Fruit fly (Drosophila melanogaster) whole organism, embryonic: ENCODE data around the gene Pif1B.

Experiments used
- CG10462 ChIP-seq: fragments of 200-800 bp; sonication (Bioruptor generic); optimal IDR thresholded peaks from 2 replicates; lab custom pipeline; 2016; ENCODE audit warnings: missing biosample characterization, missing genetic modification characterization
- CG11093 ChIP-seq: fragments of 200-800 bp; sonication (Bioruptor generic); IDR thresholded peaks from 3 replicates; pipeline ENCODE4 v1.3.6; 2022; ENCODE audit warnings: missing biosample characterization, missing genetic modification characterization
- CG11560 ChIP-seq: fragments of 200-800 bp; sonication (Bioruptor generic); IDR thresholded peaks from 3 replicates; pipeline ENCODE4 v1.3.6; 2022; ENCODE audit warnings: missing biosample characterization, missing genetic modification characterization
- CG12942 ChIP-seq: fragments of 200-800 bp; sonication (Bioruptor generic); optimal IDR thresholded peaks from 3 replicates; lab custom pipeline; 2016; ENCODE audit warnings: missing biosample characterization, missing genetic modification characterization
- CG14050 ChIP-seq: fragments of 200-800 bp; sonication (Bioruptor generic); IDR thresholded peaks from 3 replicates; pipeline ENCODE4 v1.3.6; 2022; ENCODE audit warnings: missing biosample characterization, missing genetic modification characterization
- CG15269 ChIP-seq: fragments of 200-800 bp; sonication (Bioruptor generic); optimal IDR thresholded peaks from 2 replicates; lab custom pipeline; 2018; ENCODE audit warnings: missing biosample characterization, mild to moderate bottlenecking, missing genetic modification characterization, moderate library complexity
- CG17612 ChIP-seq: fragments of 200-800 bp; sonication (Bioruptor generic); IDR thresholded peaks from 2 replicates; pipeline ENCODE4 v1.3.6; 2022; ENCODE audit warnings: missing biosample characterization, missing genetic modification characterization
- CG17912 ChIP-seq: fragments of 200-800 bp; sonication (Bioruptor generic); optimal IDR thresholded peaks from 2 replicates; lab custom pipeline; 2018; ENCODE audit warnings: missing biosample characterization, mild to moderate bottlenecking, missing genetic modification characterization
- CG18011 ChIP-seq: fragments of 200-800 bp; sonication (Bioruptor generic); optimal IDR thresholded peaks from 2 replicates; lab custom pipeline; 2017; ENCODE audit warnings: missing biosample characterization, missing genetic modification characterization, mild to moderate bottlenecking, moderate library complexity, missing genotype
- CG3065 ChIP-seq: fragments of 200-800 bp; sonication (Bioruptor generic); optimal IDR thresholded peaks from 2 replicates; lab custom pipeline; 2016; ENCODE audit warnings: missing biosample characterization, missing genetic modification characterization
- CG32532 ChIP-seq: fragments of 200-800 bp; sonication (Bioruptor generic); IDR thresholded peaks from 2 replicates; pipeline ENCODE4 v1.3.6; 2022; ENCODE audit warnings: missing biosample characterization, missing genetic modification characterization
- CG3281 ChIP-seq: fragments of 200-800 bp; sonication (Bioruptor generic); optimal IDR thresholded peaks from 3 replicates; lab custom pipeline; 2017; ENCODE audit warnings: missing biosample characterization, mild to moderate bottlenecking, missing genetic modification characterization
- CG3838 ChIP-seq: fragments of 200-800 bp; sonication (Bioruptor generic); optimal IDR thresholded peaks from 3 replicates; lab custom pipeline; 2016; ENCODE audit warnings: missing biosample characterization, missing genetic modification characterization
- CG6175 ChIP-seq: fragments of 200-800 bp; sonication (Bioruptor generic); IDR thresholded peaks from 3 replicates; pipeline ENCODE4 v1.3.6; 2022; ENCODE audit warnings: missing biosample characterization, missing genetic modification characterization
- CG6689 ChIP-seq: fragments of 200-800 bp; sonication (Bioruptor generic); IDR thresholded peaks from 2 replicates; pipeline ENCODE4 v1.3.6; 2022; ENCODE audit warnings: missing biosample characterization, missing genetic modification characterization
- CG7786 ChIP-seq: fragments of 200-800 bp; sonication (Bioruptor generic); optimal IDR thresholded peaks from 2 replicates; lab custom pipeline; 2016; ENCODE audit warnings: missing biosample characterization, missing genetic modification characterization
- CG7963 ChIP-seq: fragments of 200-800 bp; sonication (Bioruptor generic); IDR thresholded peaks from 3 replicates; pipeline ENCODE4 v1.3.6; 2022; ENCODE audit warnings: missing biosample characterization, missing genetic modification characterization; ENCODE audit not compliant: partially characterized antibody
- CG9609 ChIP-seq: fragments of 200-800 bp; sonication (Bioruptor generic); optimal IDR thresholded peaks from 3 replicates; lab custom pipeline; 2016; ENCODE audit warnings: missing biosample characterization, missing genetic modification characterization
- CG9932 ChIP-seq: fragments of 200-800 bp; sonication (Bioruptor generic); IDR thresholded peaks from 2 replicates; pipeline ENCODE4 v1.3.6; 2022; ENCODE audit warnings: missing biosample characterization, missing genetic modification characterization
- Chrac-16 ChIP-seq: fragments of 200-800 bp; sonication (Bioruptor generic); optimal IDR thresholded peaks from 3 replicates; lab custom pipeline; 2016; ENCODE audit warnings: missing biosample characterization, missing genetic modification characterization
- Deaf1 ChIP-seq: fragments of 200-800 bp; optimal IDR thresholded peaks from 3 replicates; lab custom pipeline; 2019; ENCODE audit warnings: missing biosample characterization, mild to moderate bottlenecking, missing genetic modification characterization, moderate library complexity
- Dp ChIP-seq: fragments of 200-800 bp; sonication (Bioruptor generic); optimal IDR thresholded peaks from 2 replicates; lab custom pipeline; 2018; ENCODE audit warnings: missing biosample characterization, mild to moderate bottlenecking, missing genetic modification characterization, moderate library complexity
- HLH4C ChIP-seq: fragments of 200-800 bp; sonication (Bioruptor generic); IDR thresholded peaks from 3 replicates; pipeline ENCODE4 v1.3.6; 2022; ENCODE audit warnings: missing biosample characterization, missing genetic modification characterization; ENCODE audit not compliant: partially characterized antibody
- Hmr ChIP-seq: fragments of 200-800 bp; sonication (Bioruptor generic); optimal IDR thresholded peaks from 3 replicates; lab custom pipeline; 2017; ENCODE audit warnings: mild to moderate bottlenecking, missing biosample characterization, missing genetic modification reagents, missing genetic modification characterization
- Hr39 ChIP-seq: fragments of >200 bp; optimal IDR thresholded peaks from 2 replicates; lab custom pipeline; 2017
- Hr78 ChIP-seq, 2 experiments: fragments of 200-800 bp in 1 of 2; fragments of >200 bp in 1 of 2; sonication (Bioruptor generic) in 1 of 2; optimal IDR thresholded peaks; 2 replicates each; lab custom pipeline; 2017 to 2019; ENCODE audit warnings: missing biosample characterization in 2 of 2, missing genetic modification characterization in 2 of 2, mild to moderate bottlenecking in 1 of 2, moderate library complexity in 1 of 2
- Ptx1 ChIP-seq: fragments of 200-800 bp; sonication (Bioruptor generic); IDR thresholded peaks from 2 replicates; pipeline ENCODE4 v1.3.6; 2022; ENCODE audit warnings: missing biosample characterization, missing genetic modification characterization
- Sox102F ChIP-seq: fragments of 200-800 bp; sonication (Bioruptor generic); optimal IDR thresholded peaks from 2 replicates; lab custom pipeline; 2018; ENCODE audit warnings: missing biosample characterization, mild to moderate bottlenecking, missing genetic modification characterization, moderate library complexity
- Spps ChIP-seq: fragments of 200-800 bp; sonication (Bioruptor generic); optimal IDR thresholded peaks from 2 replicates; lab custom pipeline; 2018; ENCODE audit warnings: missing biosample characterization, mild to moderate bottlenecking, missing genetic modification characterization
- TFAM ChIP-seq: fragments of 200-800 bp; sonication (Bioruptor generic); optimal IDR thresholded peaks from 2 replicates; lab custom pipeline; 2017; ENCODE audit warnings: missing biosample characterization, missing genetic modification characterization, inconsistent platforms
- ap ChIP-seq: fragments of 200-800 bp; sonication (Bioruptor generic); IDR thresholded peaks from 2 replicates; pipeline ENCODE4 v1.3.6; 2022; ENCODE audit warnings: missing biosample characterization, missing genetic modification characterization
- cwo ChIP-seq: fragments of 200-800 bp; sonication (Bioruptor generic); optimal IDR thresholded peaks from 3 replicates; lab custom pipeline; 2017; ENCODE audit warnings: missing biosample characterization, missing genetic modification characterization, mild to moderate bottlenecking, moderate library complexity, missing genetic modification reagents
- dmrt99B ChIP-seq: fragments of 200-800 bp; sonication (Bioruptor generic); optimal IDR thresholded peaks from 2 replicates; lab custom pipeline; 2018; ENCODE audit warnings: missing biosample characterization, mild to moderate bottlenecking, missing genetic modification characterization, moderate library complexity
- eve ChIP-seq, 2 experiments: fragments of >200 bp; optimal IDR thresholded peaks; 2 replicates each; lab custom pipeline; 2017; ENCODE audit warnings: missing biosample characterization in 2 of 2, missing genetic modification characterization in 2 of 2
- fu2 ChIP-seq: fragments of 200-800 bp; sonication (Bioruptor generic); optimal IDR thresholded peaks from 2 replicates; lab custom pipeline; 2016; ENCODE audit warnings: missing biosample characterization, missing genetic modification characterization
- gcm ChIP-seq: fragments of 200-800 bp; sonication (Bioruptor generic); optimal IDR thresholded peaks from 2 replicates; lab custom pipeline; 2019; ENCODE audit warnings: missing biosample characterization, mild to moderate bottlenecking, missing genetic modification characterization, moderate library complexity
- gsb-n ChIP-seq: fragments of 200-800 bp; sonication (Bioruptor generic); optimal IDR thresholded peaks from 3 replicates; lab custom pipeline; 2018; ENCODE audit warnings: missing biosample characterization, mild to moderate bottlenecking, missing genetic modification characterization
- luna ChIP-seq: fragments of 200-800 bp; sonication (Bioruptor generic); optimal IDR thresholded peaks from 2 replicates; lab custom pipeline; 2016; ENCODE audit warnings: missing biosample characterization, missing genetic modification characterization
- mam ChIP-seq: fragments of 200-800 bp; sonication (Bioruptor generic); optimal IDR thresholded peaks from 3 replicates; lab custom pipeline; 2016; ENCODE audit warnings: missing biosample characterization, missing genetic modification characterization
- mld ChIP-seq: fragments of 200-800 bp; sonication (Bioruptor generic); IDR thresholded peaks from 3 replicates; pipeline ENCODE4 v1.3.6; 2022; ENCODE audit warnings: missing biosample characterization, missing genetic modification characterization; ENCODE audit not compliant: partially characterized antibody
- pfk ChIP-seq: fragments of 200-800 bp; sonication (Bioruptor generic); optimal IDR thresholded peaks from 2 replicates; lab custom pipeline; 2018; ENCODE audit warnings: missing biosample characterization, mild to moderate bottlenecking, missing genetic modification characterization, moderate library complexity
- pho ChIP-seq: fragments of 200-800 bp; sonication (Bioruptor generic); optimal IDR thresholded peaks from 2 replicates; lab custom pipeline; 2016; ENCODE audit warnings: missing biosample characterization, missing genetic modification characterization
- pzg ChIP-seq: fragments of 200-800 bp; sonication (Bioruptor generic); optimal IDR thresholded peaks from 3 replicates; lab custom pipeline; 2018; ENCODE audit warnings: missing biosample characterization, mild to moderate bottlenecking, missing genetic modification characterization, moderate library complexity
- sd ChIP-seq: fragments of 200-800 bp; sonication (Bioruptor generic); optimal IDR thresholded peaks from 3 replicates; lab custom pipeline; 2018; ENCODE audit warnings: missing biosample characterization, mild to moderate bottlenecking, missing genetic modification characterization, moderate library complexity
- sens ChIP-seq: fragments of 200-800 bp; sonication (Bioruptor generic); peaks from one replicate; lab custom pipeline; 2016; ENCODE audit warnings: missing biosample characterization, missing genetic modification characterization
- sima ChIP-seq: fragments of 200-800 bp; sonication (Bioruptor generic); optimal IDR thresholded peaks from 2 replicates; lab custom pipeline; 2016; ENCODE audit warnings: missing biosample characterization, missing genetic modification characterization
- stc ChIP-seq: fragments of 200-800 bp; sonication (Bioruptor generic); IDR thresholded peaks from 2 replicates; pipeline ENCODE4 v1.3.6; 2022; ENCODE audit warnings: missing biosample characterization, missing genetic modification characterization
- tio ChIP-seq: fragments of 200-800 bp; sonication (Bioruptor generic); optimal IDR thresholded peaks from 2 replicates; lab custom pipeline; 2017; ENCODE audit warnings: missing biosample characterization, missing genetic modification characterization, inconsistent platforms
- tll ChIP-seq, 2 experiments: fragments of 200-800 bp in 1 of 2; fragments of >200 bp in 1 of 2; sonication (Bioruptor generic) in 1 of 2; optimal IDR thresholded peaks; 2 replicates each; lab custom pipeline; 2017 to 2019; ENCODE audit warnings: missing biosample characterization in 2 of 2, missing genetic modification characterization in 2 of 2, mild to moderate bottlenecking in 1 of 2, moderate library complexity in 1 of 2
- twi ChIP-seq: fragments of 200-800 bp; optimal IDR thresholded peaks from 2 replicates; lab custom pipeline; 2019; ENCODE audit warnings: missing biosample characterization, mild to moderate bottlenecking, missing genetic modification characterization, moderate library complexity

Pif1B gene

DNA sequence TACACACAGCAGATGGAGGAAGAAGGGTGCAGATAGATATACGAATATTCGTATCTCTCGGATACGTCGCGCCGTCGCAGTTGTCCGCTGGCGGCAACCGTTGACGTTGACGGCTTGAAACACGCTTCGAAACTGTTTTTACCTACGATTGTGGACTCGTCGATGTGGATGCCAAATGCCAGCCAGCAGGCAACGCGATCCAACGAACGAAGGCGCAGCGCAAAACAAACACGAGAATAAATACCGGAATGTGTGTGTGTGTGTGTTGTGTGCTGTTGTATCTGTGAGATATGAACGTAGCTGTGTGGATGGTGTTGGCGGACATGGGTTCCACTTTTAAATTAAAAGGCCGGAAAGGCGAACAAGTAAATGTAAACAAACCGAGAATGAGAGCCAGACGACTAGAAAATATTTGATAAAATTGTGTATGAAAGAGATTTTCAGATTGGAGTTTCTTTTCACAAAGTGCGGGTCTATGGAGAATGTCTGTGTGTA, 45.2 kb upstream of the Pif1B start (continued):
- TF ChIP-seq Dp (GFP tag; lab: Kevin White, UChicago), result peak; percentile 10
- no peak for TF ChIP-seq CG6689 (GFP tag; lab: Robert Waterston, UW)
- peak; percentile 89 for TF ChIP-seq Deaf1 (tag; lab: Kevin White, UChicago)
- TF ChIP-seq tio, result no peak
- no peak for TF ChIP-seq fu2 (GFP tag; lab: Kevin White, UChicago)
- TF ChIP-seq Spps, result peak; percentile 18
- TF ChIP-seq CG6175 (GFP tag; lab: Robert Waterston, UW), result no peak
- TF ChIP-seq CG15269 (tag; lab: Kevin White, UChicago), result peak; percentile 58
- TF ChIP-seq twi, result peak; percentile 48
- TF ChIP-seq sens (GFP tag; lab: Kevin White, UChicago), result peak; percentile 90
- TF ChIP-seq CG32532 (GFP tag; lab: Robert Waterston, UW), result peak; percentile 46; the same call in 1 of the 2 replicates
- peak; percentile 76 for TF ChIP-seq CG17912 (GFP tag; lab: Kevin White, UChicago)
- peak; percentile 94 for TF ChIP-seq gcm (GFP tag; lab: Kevin White, UChicago)
- TF ChIP-seq eve (GFP tag; optimal IDR thresholded peaks at IDR 0.05; lab: Kevin White, UChicago), result no peak
- TF ChIP-seq TFAM (GFP tag; lab: Kevin White, UChicago), result no peak
- no peak for TF ChIP-seq luna (GFP tag; lab: Kevin White, UChicago)
- no peak for TF ChIP-seq mam
- no peak for TF ChIP-seq CG14050
- peak; percentile 77 for TF ChIP-seq Hmr
- peak; percentile 96 for TF ChIP-seq sd (tag; lab: Kevin White, UChicago)
- TF ChIP-seq ap (GFP tag; lab: Robert Waterston, UW), result no peak
- TF ChIP-seq Hr39 (lab: Kevin White, UChicago), result no peak
- peak; percentile 22; the same call in 1 of the 3 replicates for TF ChIP-seq mld (GFP tag; lab: Robert Waterston, UW)
- TF ChIP-seq cwo (GFP tag; lab: Kevin White, UChicago), result peak; percentile 45
- TF ChIP-seq CG17612, result no peak
- peak; percentile 32; the same call in 1 of the 3 replicates for TF ChIP-seq CG11093
- peak; percentile 13 for TF ChIP-seq sima
- peak; percentile 36 for TF ChIP-seq pho (GFP tag; lab: Kevin White, UChicago)
- TF ChIP-seq CG3281 (GFP tag; lab: Kevin White, UChicago), result peak; percentile 70
- no peak for TF ChIP-seq Chrac-16
- TF ChIP-seq CG3065, result no peak
- TF ChIP-seq CG7963 (GFP tag; lab: Robert Waterston, UW), result no peak
- no peak for TF ChIP-seq CG10462 (GFP tag; lab: Kevin White, UChicago)
- no peak for TF ChIP-seq CG12942
- TF ChIP-seq CG7786 (GFP tag; lab: Kevin White, UChicago), result peak; percentile 55
- peak in 1 of 2 experiments; percentile 37 for TF ChIP-seq tll (GFP tag; optimal IDR thresholded peaks at IDR 0.05; lab: Kevin White, UChicago)
- peak; percentile 49; the same call in 1 of the 2 replicates for TF ChIP-seq stc
- TF ChIP-seq gsb-n, result peak; percentile 64
- peak; percentile 34; the same call in 1 of the 2 replicates for TF ChIP-seq CG9932 (GFP tag; lab: Robert Waterston, UW)
- peak; percentile 43 for TF ChIP-seq dmrt99B (tag; lab: Kevin White, UChicago)
- no peak for TF ChIP-seq CG3838
- TF ChIP-seq CG9609 (GFP tag; lab: Kevin White, UChicago), result no peak
- TF ChIP-seq Sox102F (GFP tag; lab: Kevin White, UChicago), result peak; percentile 0
- no peak for TF ChIP-seq CG11560 (tag; lab: Robert Waterston, UW)
- TF ChIP-seq CG18011 (GFP tag; lab: Kevin White, UChicago), result peak; percentile 53
- TF ChIP-seq pfk (GFP tag; lab: Kevin White, UChicago), result peak; percentile 64
- TF ChIP-seq pzg (GFP tag; lab: Kevin White, UChicago), result peak; percentile 13
- 0 out of 3 replicates have a peak, but pooled peaks have one; percentile 16 for TF ChIP-seq HLH4C (GFP tag; lab: Robert Waterston, UW)
- TF ChIP-seq Ptx1 (GFP tag; lab: Robert Waterston, UW), result no peak
- TF ChIP-seq Hr78 (GFP tag; optimal IDR thresholded peaks at IDR 0.05; lab: Kevin White, UChicago), result peak in 1 of 2 experiments; percentile 0
